1 fruit fly cellular context compared by ENCODE assay signal in genomic region chr3L:20922279-20922830, dm6.
TF ChIP-seq lines count a peak whose summit lies in the region.

No protein-coding gene starts in this region.

TF ChIP-seq in whole organism, embryonic, 481 proteins besides CTCF, POLR2A, EP300 and RAD21 (continued from another document):
- no peak for TF ChIP-seq bcd (GFP tag; optimal IDR thresholded peaks at IDR 0.05; lab: Kevin White, UChicago)
- TF ChIP-seq CG3163 (GFP tag; optimal IDR thresholded peaks at IDR 0.05; lab: Kevin White, UChicago): no peak
- TF ChIP-seq CG7357 (GFP tag; IDR thresholded peaks at IDR 0.05; lab: Robert Waterston, UW): no peak
- no peak for TF ChIP-seq CG12744 (GFP tag; optimal IDR thresholded peaks at IDR 0.05; lab: Kevin White, UChicago)
- TF ChIP-seq CG12391 (tag; optimal IDR thresholded peaks at IDR 0.05; lab: Kevin White, UChicago): no peak
- TF ChIP-seq lab (GFP tag; optimal IDR thresholded peaks at IDR 0.05; lab: Kevin White, UChicago): peak; percentile 26
- peak; percentile 49 for TF ChIP-seq Xrp1 (GFP tag; IDR thresholded peaks at IDR 0.05; lab: Robert Waterston, UW)
- TF ChIP-seq Trl (optimal IDR thresholded peaks at IDR 0.05; lab: Kevin White, UChicago): peak in 1 of 2 experiments; percentile 22
- no peak for TF ChIP-seq Trl (GFP tag; optimal IDR thresholded peaks at IDR 0.05; lab: Kevin White, UChicago)
- no peak for TF ChIP-seq CG31441 (GFP tag; IDR thresholded peaks at IDR 0.05; lab: Robert Waterston, UW)
- no peak for TF ChIP-seq CG12071 (GFP tag; optimal IDR thresholded peaks at IDR 0.05; lab: Kevin White, UChicago)
- TF ChIP-seq scrt (GFP tag; optimal IDR thresholded peaks at IDR 0.05; lab: Kevin White, UChicago): no peak
- TF ChIP-seq Gug (GFP tag; IDR thresholded peaks at IDR 0.05; lab: Robert Waterston, UW): no peak
- TF ChIP-seq Dp (GFP tag; optimal IDR thresholded peaks at IDR 0.05; lab: Kevin White, UChicago): no peak
- no peak for TF ChIP-seq CG9876 (GFP tag; optimal IDR thresholded peaks at IDR 0.05; lab: Kevin White, UChicago)
- TF ChIP-seq CG18476 (GFP tag; optimal IDR thresholded peaks at IDR 0.05; lab: Kevin White, UChicago): no peak
- peak; percentile 9 for TF ChIP-seq CG17568 (GFP tag; optimal IDR thresholded peaks at IDR 0.05; lab: Kevin White, UChicago)
- no peak for TF ChIP-seq Rx (GFP tag; IDR thresholded peaks at IDR 0.05; lab: Robert Waterston, UW)
- TF ChIP-seq CG10267 (tag; optimal IDR thresholded peaks at IDR 0.05; lab: Kevin White, UChicago): no peak
- TF ChIP-seq CG8924 (tag; optimal IDR thresholded peaks at IDR 0.05; lab: Kevin White, UChicago): peak; percentile 22
- no peak for TF ChIP-seq H2.0 (GFP tag; IDR thresholded peaks at IDR 0.05; lab: Robert Waterston, UW)
- no peak for TF ChIP-seq bowl (GFP tag; IDR thresholded peaks at IDR 0.05; lab: Robert Waterston, UW)
- 0 out of 2 replicates have a peak, but pooled peaks have one; percentile 19 for TF ChIP-seq Atf6 (GFP tag; IDR thresholded peaks at IDR 0.05; lab: Robert Waterston, UW)
- no peak for TF ChIP-seq jigr1 (GFP tag; IDR thresholded peaks at IDR 0.05; lab: Robert Waterston, UW)
- TF ChIP-seq schlank (tag; optimal IDR thresholded peaks at IDR 0.05; lab: Kevin White, UChicago): no peak
- no peak for TF ChIP-seq CG14014 (GFP tag; IDR thresholded peaks at IDR 0.05; lab: Robert Waterston, UW)
- TF ChIP-seq MTF-1 (GFP tag; optimal IDR thresholded peaks at IDR 0.05; lab: Kevin White, UChicago; ENCODE audit: borderline replicate concordance): peak; percentile 11
- TF ChIP-seq al (GFP tag; IDR thresholded peaks at IDR 0.05; lab: Robert Waterston, UW): no peak
- TF ChIP-seq ATbp (GFP tag; optimal IDR thresholded peaks at IDR 0.05; lab: Kevin White, UChicago): peak; percentile 28
- no peak for TF ChIP-seq Deaf1 (tag; optimal IDR thresholded peaks at IDR 0.05; lab: Kevin White, UChicago)
- no peak for TF ChIP-seq CG3838 (GFP tag; optimal IDR thresholded peaks at IDR 0.05; lab: Kevin White, UChicago)
- peak; percentile 7 for TF ChIP-seq CG11504 (tag; optimal IDR thresholded peaks at IDR 0.05; lab: Kevin White, UChicago)
- TF ChIP-seq BEAF-32 (GFP tag; optimal IDR thresholded peaks at IDR 0.05; lab: Kevin White, UChicago): no peak
- TF ChIP-seq CG2875 (GFP tag; optimal IDR thresholded peaks at IDR 0.05; lab: Kevin White, UChicago): peak; percentile 10
- no peak for TF ChIP-seq cg (GFP tag; optimal IDR thresholded peaks at IDR 0.05; lab: Kevin White, UChicago)
- TF ChIP-seq bigmax (GFP tag; optimal IDR thresholded peaks at IDR 0.05; lab: Kevin White, UChicago): no peak
- TF ChIP-seq Bdp1 (GFP tag; optimal IDR thresholded peaks at IDR 0.05; lab: Kevin White, UChicago): no peak
- peak; percentile 73 for TF ChIP-seq sens (GFP tag; lab: Kevin White, UChicago)
- TF ChIP-seq Sox100B (GFP tag; optimal IDR thresholded peaks at IDR 0.05; lab: Kevin White, UChicago): peak; percentile 5
- no peak for TF ChIP-seq CG13624 (GFP tag; optimal IDR thresholded peaks at IDR 0.05; lab: Kevin White, UChicago)
- TF ChIP-seq D (optimal IDR thresholded peaks at IDR 0.05; lab: Kevin White, UChicago): peak; percentile 38
- peak; percentile 23 for TF ChIP-seq D (GFP tag; optimal IDR thresholded peaks at IDR 0.05; lab: Kevin White, UChicago)
- no peak for TF ChIP-seq CG11085 (GFP tag; IDR thresholded peaks at IDR 0.05; lab: Robert Waterston, UW)
- TF ChIP-seq caup (GFP tag; optimal IDR thresholded peaks at IDR 0.05; lab: Kevin White, UChicago; ENCODE audit: severe bottlenecking): peak; percentile 12
- no peak for TF ChIP-seq CG10209 (GFP tag; optimal IDR thresholded peaks at IDR 0.05; lab: Kevin White, UChicago)
- peak; percentile 9 for TF ChIP-seq ewg (GFP tag; optimal IDR thresholded peaks at IDR 0.05; lab: Kevin White, UChicago)
- TF ChIP-seq Hr39 (optimal IDR thresholded peaks at IDR 0.05; lab: Kevin White, UChicago): no peak
- no peak for TF ChIP-seq Rfx (GFP tag; IDR thresholded peaks at IDR 0.05; lab: Robert Waterston, UW)
- no peak for TF ChIP-seq CG2889 (GFP tag; IDR thresholded peaks at IDR 0.05; lab: Robert Waterston, UW)
- no peak for TF ChIP-seq CG32772 (GFP tag; IDR thresholded peaks at IDR 0.05; lab: Robert Waterston, UW)
- TF ChIP-seq CG1603 (tag; optimal IDR thresholded peaks at IDR 0.05; lab: Kevin White, UChicago): peak; percentile 17
- TF ChIP-seq grn (GFP tag; optimal IDR thresholded peaks at IDR 0.05; lab: Kevin White, UChicago): peak; percentile 98
- TF ChIP-seq sob (GFP tag; IDR thresholded peaks at IDR 0.05; lab: Robert Waterston, UW): no peak
- TF ChIP-seq CG6175 (GFP tag; IDR thresholded peaks at IDR 0.05; lab: Robert Waterston, UW): 0 out of 3 replicates have a peak, but pooled peaks have one; percentile 12
- TF ChIP-seq CG8290 (GFP tag; optimal IDR thresholded peaks at IDR 0.05; lab: Kevin White, UChicago): no peak
- TF ChIP-seq CG8290 (tag; optimal IDR thresholded peaks at IDR 0.05; lab: Kevin White, UChicago): peak; percentile 19 to 53
- TF ChIP-seq vnd (GFP tag; IDR thresholded peaks at IDR 0.05; lab: Robert Waterston, UW; ENCODE audit: partially characterized antibody): peak; percentile 43; the same call in 1 of the 3 replicates
- TF ChIP-seq wor (GFP tag; IDR thresholded peaks at IDR 0.05; lab: Robert Waterston, UW): no peak
- peak; percentile 88 for TF ChIP-seq CG4360 (GFP tag; IDR thresholded peaks at IDR 0.05; lab: Robert Waterston, UW)
- no peak for TF ChIP-seq nom (GFP tag; optimal IDR thresholded peaks at IDR 0.05; lab: Kevin White, UChicago)
- peak; percentile 49 for TF ChIP-seq CG7987 (GFP tag; optimal IDR thresholded peaks at IDR 0.05; lab: Kevin White, UChicago)
- TF ChIP-seq gem (tag; optimal IDR thresholded peaks at IDR 0.05; lab: Kevin White, UChicago): no peak
- TF ChIP-seq CG42726 (GFP tag; IDR thresholded peaks at IDR 0.05; lab: Robert Waterston, UW; ENCODE audit: partially characterized antibody): no peak
- no peak for TF ChIP-seq CkIIα-i1 (GFP tag; IDR thresholded peaks at IDR 0.05; lab: Robert Waterston, UW)
- no peak for TF ChIP-seq tio (GFP tag; optimal IDR thresholded peaks at IDR 0.05; lab: Kevin White, UChicago)
- peak; percentile 30 for TF ChIP-seq HmgZ (tag; optimal IDR thresholded peaks at IDR 0.05; lab: Kevin White, UChicago)
- peak in 1 of 2 experiments; percentile 9 for TF ChIP-seq bsh (GFP tag; optimal IDR thresholded peaks at IDR 0.05; lab: Kevin White, UChicago)
- TF ChIP-seq dm (GFP tag; optimal IDR thresholded peaks at IDR 0.05; lab: Kevin White, UChicago): peak; percentile 8
- TF ChIP-seq Sry-δ (GFP tag; optimal IDR thresholded peaks at IDR 0.05; lab: Kevin White, UChicago): no peak
- no peak for TF ChIP-seq NfI (GFP tag; optimal IDR thresholded peaks at IDR 0.05; lab: Kevin White, UChicago)
- peak; percentile 28 for TF ChIP-seq dmrt11E (tag; optimal IDR thresholded peaks at IDR 0.05; lab: Kevin White, UChicago)
- TF ChIP-seq CG6654 (GFP tag; optimal IDR thresholded peaks at IDR 0.05; lab: Kevin White, UChicago): no peak
- no peak for TF ChIP-seq CoRest (tag; optimal IDR thresholded peaks at IDR 0.05; lab: Kevin White, UChicago)
- peak; percentile 87 for TF ChIP-seq crol (GFP tag; IDR thresholded peaks at IDR 0.05; lab: Robert Waterston, UW)
- no peak for TF ChIP-seq CG3281 (GFP tag; optimal IDR thresholded peaks at IDR 0.05; lab: Kevin White, UChicago)
- TF ChIP-seq chm (GFP tag; IDR thresholded peaks at IDR 0.05; lab: Robert Waterston, UW): peak; percentile 69; the same call in 1 of the 2 replicates
- TF ChIP-seq cwo (GFP tag; optimal IDR thresholded peaks at IDR 0.05; lab: Kevin White, UChicago): no peak
- no peak for TF ChIP-seq Drgx (GFP tag; IDR thresholded peaks at IDR 0.05; lab: Robert Waterston, UW)
- no peak for TF ChIP-seq CHES-1-like (GFP tag; optimal IDR thresholded peaks at IDR 0.05; lab: Kevin White, UChicago)
- no peak for TF ChIP-seq CG12942 (GFP tag; optimal IDR thresholded peaks at IDR 0.05; lab: Kevin White, UChicago)
- TF ChIP-seq pros (GFP tag; optimal IDR thresholded peaks at IDR 0.05; lab: Kevin White, UChicago): peak; percentile 85
- no peak for TF ChIP-seq dati (GFP tag; IDR thresholded peaks at IDR 0.05; lab: Robert Waterston, UW)
- no peak for TF ChIP-seq sens-2 (GFP tag; IDR thresholded peaks at IDR 0.05; lab: Robert Waterston, UW)
- TF ChIP-seq CG13424 (tag; optimal IDR thresholded peaks at IDR 0.05; lab: Kevin White, UChicago): peak; percentile 13
- peak; percentile 35 for TF ChIP-seq Asciz (GFP tag; optimal IDR thresholded peaks at IDR 0.05; lab: Kevin White, UChicago)
- no peak for TF ChIP-seq CG8944 (GFP tag; optimal IDR thresholded peaks at IDR 0.05; lab: Kevin White, UChicago)
- TF ChIP-seq CG13123 (GFP tag; optimal IDR thresholded peaks at IDR 0.05; lab: Kevin White, UChicago): no peak
- no peak for TF ChIP-seq Mrtf (GFP tag; IDR thresholded peaks at IDR 0.05; lab: Robert Waterston, UW)
- TF ChIP-seq disco-r (GFP tag; optimal IDR thresholded peaks at IDR 0.05; lab: Kevin White, UChicago): no peak
- TF ChIP-seq CG10274 (GFP tag; optimal IDR thresholded peaks at IDR 0.05; lab: Kevin White, UChicago): no peak
- no peak for TF ChIP-seq HLH54F (GFP tag; optimal IDR thresholded peaks at IDR 0.05; lab: Kevin White, UChicago)
- TF ChIP-seq CG5180 (GFP tag; optimal IDR thresholded peaks at IDR 0.05; lab: Kevin White, UChicago): peak; percentile 14
- peak; percentile 38 for TF ChIP-seq twi (tag; optimal IDR thresholded peaks at IDR 0.05; lab: Kevin White, UChicago)
- TF ChIP-seq CG10979 (tag; optimal IDR thresholded peaks at IDR 0.05; lab: Kevin White, UChicago): no peak
- no peak for TF ChIP-seq slou (GFP tag; optimal IDR thresholded peaks at IDR 0.05; lab: Kevin White, UChicago)
- peak; percentile 48 for TF ChIP-seq fd64A (GFP tag; optimal IDR thresholded peaks at IDR 0.05; lab: Kevin White, UChicago)
- TF ChIP-seq CG6272 (GFP tag; IDR thresholded peaks at IDR 0.05; lab: Robert Waterston, UW): no peak
- peak; percentile 21 for TF ChIP-seq D19A (tag; optimal IDR thresholded peaks at IDR 0.05; lab: Kevin White, UChicago)
- TF ChIP-seq Med (GFP tag; lab: Kevin White, UChicago): peak; percentile 64
- TF ChIP-seq tll (GFP tag; optimal IDR thresholded peaks at IDR 0.05; lab: Kevin White, UChicago): peak in 1 of 2 experiments; percentile 97
- peak; percentile 46 for TF ChIP-seq CG33557 (GFP tag; optimal IDR thresholded peaks at IDR 0.05; lab: Kevin White, UChicago)
- TF ChIP-seq CG12299 (tag; optimal IDR thresholded peaks at IDR 0.05; lab: Kevin White, UChicago): no peak
- no peak for TF ChIP-seq CG15514 (GFP tag; optimal IDR thresholded peaks at IDR 0.05; lab: Kevin White, UChicago)
- TF ChIP-seq ci (GFP tag; IDR thresholded peaks at IDR 0.05; lab: Robert Waterston, UW): peak; percentile 75; the same call in 2 of the 3 replicates
- TF ChIP-seq Hmx (GFP tag; optimal IDR thresholded peaks at IDR 0.05; lab: Kevin White, UChicago): no peak
- no peak for TF ChIP-seq CG7372 (GFP tag; IDR thresholded peaks at IDR 0.05; lab: Robert Waterston, UW)
TF ChIP-seq in whole organism, embryonic: peak in this region for 92.
